Fruit fly (Drosophila melanogaster) Kc167 (cell line): Measurements from ENCODE around the gene mbm.

ENCODE experiments used
- Myc ChIP-seq: fragments of >200 bp; optimal IDR thresholded peaks from 2 replicates; lab custom pipeline; 2017; ENCODE audit warnings: missing external identifiers
- Sin3A ChIP-seq: fragments of >200 bp; optimal IDR thresholded peaks from 2 replicates; lab custom pipeline; 2018; ENCODE audit warnings: missing external identifiers
- h ChIP-seq: fragments of >200 bp; optimal IDR thresholded peaks from 3 replicates; lab custom pipeline; 2018; ENCODE audit warnings: missing external identifiers
- insv ChIP-seq: fragments of >200 bp; optimal IDR thresholded peaks from 3 replicates; lab custom pipeline; 2018; ENCODE audit warnings: missing external identifiers
- psq ChIP-seq: fragments of >200 bp; optimal IDR thresholded peaks from 2 replicates; lab custom pipeline; 2017; ENCODE audit warnings: missing external identifiers
- ttk ChIP-seq: sonication (Bioruptor generic); optimal IDR thresholded peaks from 2 replicates; lab custom pipeline; 2017; ENCODE audit warnings: missing external identifiers

Gene mbm

DNA sequence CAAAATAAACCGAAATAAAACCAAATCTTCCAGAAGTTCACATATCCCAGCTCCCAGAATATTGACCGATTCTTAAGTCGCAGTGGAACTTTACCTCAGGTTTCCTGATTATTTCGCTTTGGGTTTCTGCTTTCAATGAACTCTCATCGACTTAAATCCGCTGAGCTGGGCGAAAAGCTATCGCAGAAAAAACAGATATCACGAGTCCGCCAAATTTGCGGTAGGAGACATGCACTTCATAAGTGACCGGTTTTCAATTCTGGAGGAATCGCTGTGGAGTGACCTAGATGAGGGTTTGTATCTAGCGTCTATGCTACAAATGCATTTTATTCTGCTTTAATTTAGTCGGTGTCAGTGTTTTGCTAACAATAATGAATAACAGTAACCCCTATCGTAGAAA lies 31.7 kb upstream of the mbm start:
- TF ChIP-seq ttk (lab: Kevin White, UChicago): no peak
- TF ChIP-seq Myc (lab: Kevin White, UChicago): no peak
- no peak for TF ChIP-seq insv (lab: Kevin White, UChicago)
- no peak for TF ChIP-seq Sin3A (lab: Kevin White, UChicago)
- TF ChIP-seq psq (lab: Kevin White, UChicago): no peak
- TF ChIP-seq h (lab: Kevin White, UChicago): no peak

DNA sequence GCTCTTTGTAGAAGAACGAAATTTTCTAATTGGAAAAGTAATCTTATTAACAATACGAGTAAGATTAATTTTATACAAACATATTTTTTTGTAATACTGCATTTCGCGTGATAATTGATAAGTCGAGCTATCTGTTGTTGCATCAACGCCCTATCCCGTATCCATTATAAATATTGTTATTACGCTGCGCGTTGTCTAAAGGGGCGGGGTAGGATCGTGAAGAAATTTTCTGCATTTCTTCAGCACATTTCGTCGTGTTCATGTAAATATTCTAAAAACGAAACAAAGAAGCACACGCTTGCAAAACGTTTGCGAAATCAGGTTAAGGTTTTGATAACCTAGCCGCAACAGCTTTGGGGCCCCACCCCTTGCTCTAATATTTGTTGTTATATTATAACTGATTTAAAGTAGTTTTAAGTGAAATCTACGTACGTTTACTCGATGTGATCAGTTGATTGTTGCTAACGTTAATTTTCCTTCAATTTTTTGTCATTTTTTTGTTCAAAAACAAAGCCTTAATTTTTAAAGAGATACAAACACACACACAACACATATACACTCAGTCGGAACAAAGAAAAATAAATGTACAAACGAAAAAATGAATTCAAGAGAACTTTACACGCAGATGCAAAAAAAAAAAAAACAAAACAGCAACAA lies 29.9 kb upstream of the mbm start:
- no peak for TF ChIP-seq insv (lab: Kevin White, UChicago)
- no peak for TF ChIP-seq Sin3A (lab: Kevin White, UChicago)
- TF ChIP-seq ttk (lab: Kevin White, UChicago): no peak
- TF ChIP-seq Myc (lab: Kevin White, UChicago): no peak
- no peak for TF ChIP-seq h (lab: Kevin White, UChicago)
- TF ChIP-seq psq (lab: Kevin White, UChicago): no peak

DNA sequence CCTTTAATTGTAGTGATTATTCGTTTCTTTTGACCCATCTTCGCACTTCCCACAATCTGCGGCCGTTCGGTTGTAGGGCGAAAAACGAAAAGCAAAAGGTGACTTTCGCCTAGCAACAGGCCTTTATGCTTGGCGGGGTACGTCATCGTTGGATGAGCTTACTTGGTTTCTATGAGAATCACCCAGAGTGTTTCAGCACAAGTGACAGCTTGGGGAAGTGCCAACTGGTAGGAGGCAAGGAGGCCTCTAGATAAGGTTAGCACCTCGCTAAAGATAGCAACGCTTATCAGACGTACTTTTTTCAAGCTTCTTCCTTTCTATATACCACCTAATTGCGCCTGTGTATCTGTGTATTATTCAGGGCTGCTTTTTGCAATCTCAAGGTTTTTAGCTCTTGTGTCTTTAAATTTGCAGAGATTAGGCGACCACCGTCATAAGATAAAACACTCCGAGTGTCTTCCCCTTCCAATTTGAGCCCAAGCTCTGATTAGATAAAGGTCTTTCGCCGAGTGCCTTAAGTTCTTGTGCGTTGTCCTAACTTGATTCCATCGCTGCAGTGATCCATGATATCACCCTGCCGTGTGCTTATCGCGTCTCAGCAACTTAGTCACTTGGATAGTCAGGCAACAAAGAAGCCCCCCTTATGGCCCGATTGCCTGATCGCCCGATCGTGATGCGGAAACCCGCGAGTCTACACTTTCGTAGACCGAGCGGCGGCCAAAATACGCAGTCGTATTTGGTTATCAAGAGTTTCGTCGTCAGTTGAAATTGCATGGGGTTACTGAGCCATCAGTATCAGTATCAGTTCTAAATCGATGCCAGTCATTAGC lies 27.6 kb upstream of the mbm start:
- TF ChIP-seq insv (lab: Kevin White, UChicago) (no peak), ttk (lab: Kevin White, UChicago) (no peak), Sin3A (lab: Kevin White, UChicago) (no peak), Myc (lab: Kevin White, UChicago) (no peak), psq (lab: Kevin White, UChicago) (no peak), h (lab: Kevin White, UChicago) (no peak)

DNA sequence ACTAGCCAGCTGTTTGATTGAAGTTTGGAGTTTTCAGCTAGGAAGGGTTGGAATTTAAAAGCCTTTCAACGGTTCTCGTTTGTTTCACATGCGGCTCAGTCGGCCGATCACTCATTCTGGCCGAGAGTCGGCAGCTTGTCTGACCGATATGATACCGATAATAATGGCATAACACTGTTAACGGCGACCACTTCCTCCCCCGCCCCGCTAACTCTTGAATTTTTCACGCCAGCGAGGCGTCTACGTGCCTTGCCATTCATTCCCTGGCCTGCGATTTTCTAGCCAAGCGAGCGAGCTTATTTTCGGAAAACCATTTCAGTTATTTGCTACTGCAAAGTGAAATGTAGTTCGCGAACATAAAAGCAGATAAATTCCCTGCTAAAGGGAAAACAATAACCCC lies 26.5 kb upstream of the mbm start:
- TF ChIP-seq h (lab: Kevin White, UChicago) (no peak), ttk (lab: Kevin White, UChicago) (no peak), psq (lab: Kevin White, UChicago) (no peak), Sin3A (lab: Kevin White, UChicago) (no peak), Myc (lab: Kevin White, UChicago) (no peak), insv (lab: Kevin White, UChicago) (no peak)

DNA sequence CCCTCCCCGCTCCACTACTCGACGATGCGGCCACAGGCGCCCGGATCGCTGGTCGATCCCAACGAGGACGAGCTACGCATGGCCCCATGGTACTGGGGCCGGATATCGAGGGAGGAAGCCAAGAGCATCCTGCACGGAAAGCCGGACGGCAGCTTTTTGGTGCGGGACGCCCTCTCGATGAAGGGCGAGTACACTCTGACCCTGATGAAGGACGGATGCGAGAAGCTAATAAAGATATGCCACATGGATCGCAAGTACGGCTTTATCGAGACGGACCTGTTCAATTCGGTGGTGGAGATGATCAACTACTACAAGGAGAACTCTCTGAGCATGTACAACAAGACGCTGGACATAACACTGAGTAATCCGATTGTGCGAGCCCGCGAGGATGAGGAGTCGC lies 25.5 kb upstream of the mbm start:
- TF ChIP-seq psq (lab: Kevin White, UChicago) (no peak), ttk (lab: Kevin White, UChicago) (peak; percentile 67)

- TF ChIP-seq Sin3A (lab: Kevin White, UChicago) (no peak), psq (lab: Kevin White, UChicago) (no peak), h (lab: Kevin White, UChicago) (no peak), Myc (lab: Kevin White, UChicago) (no peak), ttk (lab: Kevin White, UChicago) (no peak), insv (lab: Kevin White, UChicago) (no peak)
Measured at dm6 chr2L:298285-298644, 24.8 kb upstream of the mbm start.

dm6 chr2L:297480-298284 lies 24.2 kb upstream of the mbm start, which contains the start of gene Pi3K21B:
Gene Pi3K21B (plus strand): TSS chr2L:297880.
- TF ChIP-seq ttk (lab: Kevin White, UChicago): no peak
- peak; percentile 39 for TF ChIP-seq h (lab: Kevin White, UChicago)

DNA sequence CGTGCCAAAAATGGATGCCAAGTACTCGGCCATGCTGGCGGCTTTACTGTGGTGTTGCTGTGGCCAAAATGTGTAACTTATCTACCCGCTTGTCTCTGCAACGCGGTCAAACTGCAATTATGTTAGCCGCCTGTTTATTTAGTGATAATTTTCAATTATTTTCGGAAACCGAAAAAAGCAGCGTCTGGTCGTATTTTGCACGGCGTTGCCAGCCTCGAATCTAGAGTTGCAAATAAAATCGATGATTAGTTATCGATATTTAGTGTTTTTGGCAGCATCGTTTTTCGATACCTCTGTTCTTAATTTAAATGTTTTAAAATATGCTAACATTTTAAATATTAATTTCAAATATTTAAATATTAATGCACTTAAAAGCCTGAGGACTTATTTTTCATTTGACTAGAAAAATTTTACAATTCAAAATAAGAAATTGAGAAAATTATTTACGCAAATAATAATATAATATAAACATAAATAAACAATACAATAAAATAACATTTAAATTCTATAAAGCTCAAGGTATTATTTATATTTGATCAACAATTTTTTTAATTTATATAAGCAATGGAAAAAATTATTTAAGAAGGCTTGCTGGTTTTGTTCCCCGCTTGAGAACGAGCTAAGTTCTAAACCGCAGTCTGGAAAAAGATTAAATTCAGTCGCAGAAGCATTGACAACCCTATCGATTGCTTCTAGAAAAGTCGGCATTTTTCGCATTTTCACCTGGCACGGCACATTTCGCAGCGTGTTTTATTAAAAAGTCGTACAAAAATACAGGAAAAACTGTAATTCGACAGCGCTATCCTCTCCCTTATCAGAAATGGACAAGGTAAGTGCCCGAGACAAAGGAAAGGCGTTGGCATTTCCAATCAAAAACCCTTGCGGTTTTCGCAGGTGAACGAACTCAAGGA lies 21.2 kb upstream of the mbm start, which contains the start of the genes U2af38 and Stip1:
U2af38 (minus strand) TSS at position 230 of the 911 bp plus-strand sequence.
Stip1 (plus strand) TSS at position 671 of the 911 bp plus-strand sequence.
- TF ChIP-seq ttk (lab: Kevin White, UChicago) (no peak), insv (lab: Kevin White, UChicago) (no peak), psq (lab: Kevin White, UChicago) (no peak), Myc (lab: Kevin White, UChicago) (no peak), h (lab: Kevin White, UChicago) (no peak), Sin3A (lab: Kevin White, UChicago) (no peak)

- TF ChIP-seq Myc (lab: Kevin White, UChicago) (no peak), psq (lab: Kevin White, UChicago) (no peak), Sin3A (lab: Kevin White, UChicago) (no peak), ttk (lab: Kevin White, UChicago) (no peak), h (lab: Kevin White, UChicago) (no peak)
Measured at dm6 chr2L:292301-292700, 18.8 kb upstream of the mbm start, which contains the start of gene CG11562. Gene CG11562 (plus strand): TSS chr2L:292419.

dm6 chr2L:291657-292056 lies 18.1 kb upstream of the mbm start, which contains the start of gene CG3625:
Gene CG3625 (minus strand): TSS chr2L:291795.
- TF ChIP-seq Sin3A (lab: Kevin White, UChicago): no peak
- no peak for TF ChIP-seq Myc (lab: Kevin White, UChicago)
- TF ChIP-seq h (lab: Kevin White, UChicago): no peak
- no peak for TF ChIP-seq insv (lab: Kevin White, UChicago)
- no peak for TF ChIP-seq psq (lab: Kevin White, UChicago)
